Fruit fly (Drosophila melanogaster) whole organism, embryonic: ENCODE results near the gene nwk.

Experiments
- Antp ChIP-seq: fragments of 200-800 bp; sonication (Bioruptor generic); optimal IDR thresholded peaks from 3 replicates; lab custom pipeline; 2016; ENCODE audit warnings: missing biosample characterization, missing genetic modification characterization
- Blimp-1 ChIP-seq: fragments of 200-800 bp; sonication (Bioruptor generic); optimal IDR thresholded peaks from 3 replicates; lab custom pipeline; 2018; ENCODE audit warnings: missing biosample characterization, missing genetic modification characterization, mild to moderate bottlenecking, moderate library complexity, missing genetic modification reagents
- CG10431 ChIP-seq: fragments of 200-800 bp; sonication (Bioruptor generic); optimal IDR thresholded peaks from 3 replicates; lab custom pipeline; 2018; ENCODE audit warnings: missing biosample characterization, mild to moderate bottlenecking, missing genetic modification characterization
- CG10462 ChIP-seq: fragments of 200-800 bp; sonication (Bioruptor generic); optimal IDR thresholded peaks from 2 replicates; lab custom pipeline; 2016; ENCODE audit warnings: missing biosample characterization, missing genetic modification characterization
- CG13123 ChIP-seq: fragments of 200-800 bp; sonication (Bioruptor generic); optimal IDR thresholded peaks from 2 replicates; lab custom pipeline; 2016; ENCODE audit warnings: missing biosample characterization, missing genetic modification characterization
- CG14667 ChIP-seq: fragments of 200-800 bp; sonication (Bioruptor generic); IDR thresholded peaks from 2 replicates; pipeline ENCODE4 v1.3.6; 2022; ENCODE audit warnings: missing biosample characterization, missing genetic modification characterization
- CG1603 ChIP-seq: fragments of 200-800 bp; sonication (Bioruptor generic); optimal IDR thresholded peaks from 2 replicates; lab custom pipeline; 2019; ENCODE audit warnings: missing biosample characterization, mild to moderate bottlenecking, missing genetic modification characterization, moderate library complexity
- CG17359 ChIP-seq: fragments of 200-800 bp; sonication (Bioruptor generic); optimal IDR thresholded peaks from 3 replicates; lab custom pipeline; 2018; ENCODE audit warnings: missing biosample characterization, mild to moderate bottlenecking, missing genetic modification characterization, moderate library complexity
- CG1832 ChIP-seq: fragments of 200-800 bp; sonication (Bioruptor generic); optimal IDR thresholded peaks from 2 replicates; lab custom pipeline; 2017; ENCODE audit warnings: missing biosample characterization, mild to moderate bottlenecking, missing genetic modification characterization, inconsistent platforms
- CG2120 ChIP-seq: fragments of 200-800 bp; sonication (Bioruptor generic); optimal IDR thresholded peaks from 3 replicates; lab custom pipeline; 2016; ENCODE audit warnings: missing biosample characterization, missing genetic modification characterization
- CG2199 ChIP-seq: fragments of 200-800 bp; sonication (Bioruptor generic); IDR thresholded peaks from 3 replicates; pipeline ENCODE4 v1.3.6; 2022; ENCODE audit warnings: missing biosample characterization, missing genetic modification characterization
- CG2889 ChIP-seq: fragments of 200-800 bp; sonication (Bioruptor generic); IDR thresholded peaks from 3 replicates; pipeline ENCODE4 v1.3.6; 2022; ENCODE audit warnings: missing biosample characterization, missing genetic modification characterization
- CG3726 ChIP-seq: fragments of 200-800 bp; sonication (Bioruptor generic); IDR thresholded peaks from 3 replicates; pipeline ENCODE4, ENCODE4 v1.3.6; 2022; ENCODE audit warnings: missing biosample characterization, missing genetic modification characterization
- CG4730 ChIP-seq: fragments of 200-800 bp; sonication (Bioruptor generic); IDR thresholded peaks from 2 replicates; pipeline ENCODE4 v1.3.6; 2022; ENCODE audit warnings: missing biosample characterization, missing genetic modification characterization
- Dfd ChIP-seq, 2 experiments: fragments of >200 bp; optimal IDR thresholded peaks; 2 replicates each; lab custom pipeline; 2017; ENCODE audit warnings: missing biosample characterization in 2 of 2, missing genetic modification characterization in 2 of 2
- Dref ChIP-seq: fragments of 200-800 bp; sonication (Bioruptor generic); IDR thresholded peaks from 2 replicates; pipeline ENCODE4 v1.3.6; 2022; ENCODE audit warnings: missing biosample characterization, missing genetic modification characterization
- Eip74EF ChIP-seq, 2 experiments: fragments of 200-800 bp in 1 of 2; fragments of >200 bp in 1 of 2; sonication (Bioruptor generic) in 1 of 2; optimal IDR thresholded peaks; 2 replicates each; lab custom pipeline; 2017 to 2019; ENCODE audit warnings: missing biosample characterization in 2 of 2, missing genetic modification characterization in 2 of 2, mild to moderate bottlenecking in 1 of 2, moderate library complexity in 1 of 2
- Elba2 ChIP-seq: fragments of 200-800 bp; sonication (Bioruptor generic); optimal IDR thresholded peaks from 3 replicates; lab custom pipeline; 2016; ENCODE audit warnings: missing biosample characterization, missing genetic modification characterization
- HmgZ ChIP-seq: fragments of 200-800 bp; sonication (Bioruptor generic); optimal IDR thresholded peaks from 2 replicates; lab custom pipeline; 2018; ENCODE audit warnings: missing biosample characterization, mild to moderate bottlenecking, missing genetic modification characterization
- Hr51 ChIP-seq, 2 experiments: fragments of 200-800 bp; sonication (Bioruptor generic); optimal IDR thresholded peaks; 2 replicates in 1 of 2; 3 replicates in 1 of 2; lab custom pipeline; 2016 to 2018; ENCODE audit warnings: missing biosample characterization in 2 of 2, missing genetic modification characterization in 2 of 2, mild to moderate bottlenecking in 1 of 2, moderate library complexity in 1 of 2
- Mad ChIP-seq: fragments of 200-800 bp; sonication (Bioruptor generic); optimal IDR thresholded peaks from 2 replicates; lab custom pipeline; 2016; ENCODE audit warnings: missing biosample characterization, missing genetic modification characterization
- Oaz ChIP-seq: fragments of 200-800 bp; sonication (Bioruptor generic); IDR thresholded peaks from 2 replicates; pipeline ENCODE4 v1.3.6; 2022; ENCODE audit warnings: missing biosample characterization, missing genetic modification characterization
- PHDP ChIP-seq: fragments of 200-800 bp; sonication (Bioruptor generic); optimal IDR thresholded peaks from 3 replicates; lab custom pipeline; 2018; ENCODE audit warnings: missing biosample characterization, mild to moderate bottlenecking, missing genetic modification characterization, moderate library complexity
- Poxn ChIP-seq: fragments of 200-800 bp; sonication (Bioruptor generic); IDR thresholded peaks from 2 replicates; pipeline ENCODE4 v1.3.6; 2022; ENCODE audit warnings: missing biosample characterization, missing genetic modification characterization
- Sry-β ChIP-seq: fragments of 200-800 bp; sonication (Bioruptor generic); optimal IDR thresholded peaks from 2 replicates; lab custom pipeline; 2018; ENCODE audit warnings: missing biosample characterization, mild to moderate bottlenecking, missing genetic modification characterization, moderate library complexity
- aop ChIP-seq: fragments of 200-800 bp; sonication (Bioruptor generic); IDR thresholded peaks from 2 replicates; pipeline ENCODE4 v1.3.6; 2022; ENCODE audit warnings: missing biosample characterization, missing genetic modification characterization
- dysf ChIP-seq: fragments of 200-800 bp; sonication (Bioruptor generic); IDR thresholded peaks from 3 replicates; pipeline ENCODE4 v1.3.6; 2022; ENCODE audit warnings: missing biosample characterization, missing genetic modification characterization
- eve ChIP-seq, 2 experiments: fragments of >200 bp; optimal IDR thresholded peaks; 2 replicates each; lab custom pipeline; 2017; ENCODE audit warnings: missing biosample characterization in 2 of 2, missing genetic modification characterization in 2 of 2
- fd102C ChIP-seq: fragments of 200-800 bp; sonication (Bioruptor generic); optimal IDR thresholded peaks from 2 replicates; lab custom pipeline; 2018; ENCODE audit warnings: missing biosample characterization, mild to moderate bottlenecking, missing genetic modification characterization, moderate library complexity
- fd3F ChIP-seq: fragments of 200-800 bp; sonication (Bioruptor generic); optimal IDR thresholded peaks from 2 replicates; lab custom pipeline; 2018; ENCODE audit warnings: missing biosample characterization, mild to moderate bottlenecking, missing genetic modification characterization, moderate library complexity
- fd64A ChIP-seq: fragments of 200-800 bp; sonication (Bioruptor generic); optimal IDR thresholded peaks from 3 replicates; lab custom pipeline; 2018; ENCODE audit warnings: missing biosample characterization, mild to moderate bottlenecking, missing genetic modification characterization
- gcm2 ChIP-seq: fragments of 200-800 bp; sonication (Bioruptor generic); optimal IDR thresholded peaks from 2 replicates; lab custom pipeline; 2016; ENCODE audit warnings: missing biosample characterization, missing genetic modification characterization
- gem ChIP-seq: fragments of 200-800 bp; sonication (Bioruptor generic); optimal IDR thresholded peaks from 2 replicates; lab custom pipeline; 2019; ENCODE audit warnings: missing biosample characterization, mild to moderate bottlenecking, missing genetic modification characterization, moderate library complexity
- gfzf ChIP-seq: fragments of 200-800 bp; sonication (Bioruptor generic); optimal IDR thresholded peaks from 2 replicates; lab custom pipeline; 2016; ENCODE audit warnings: missing biosample characterization, mild to moderate bottlenecking, missing genetic modification characterization, moderate library complexity
- hb ChIP-seq: fragments of 200-800 bp; sonication (Bioruptor generic); IDR thresholded peaks from 3 replicates; pipeline ENCODE4 v1.3.6; 2022; ENCODE audit warnings: missing biosample characterization, missing genetic modification characterization; ENCODE audit not compliant: partially characterized antibody
- repo ChIP-seq: fragments of 200-800 bp; sonication (Bioruptor generic); optimal IDR thresholded peaks from 2 replicates; lab custom pipeline; 2016; ENCODE audit warnings: missing biosample characterization, missing genetic modification characterization
- ssp ChIP-seq: fragments of 200-800 bp; sonication (Bioruptor generic); IDR thresholded peaks from 2 replicates; pipeline ENCODE4 v1.3.6; 2022; ENCODE audit warnings: missing biosample characterization, missing genetic modification characterization
- stwl ChIP-seq: fragments of 200-800 bp; sonication (Bioruptor generic); optimal IDR thresholded peaks from 3 replicates; lab custom pipeline; 2018; ENCODE audit warnings: missing biosample characterization, mild to moderate bottlenecking, missing genetic modification characterization, moderate library complexity
- zf30C ChIP-seq: fragments of 200-800 bp; sonication (Bioruptor generic); optimal IDR thresholded peaks from 3 replicates; lab custom pipeline; 2018; ENCODE audit warnings: missing biosample characterization, mild to moderate bottlenecking, missing genetic modification characterization

nwk gene

DNA sequence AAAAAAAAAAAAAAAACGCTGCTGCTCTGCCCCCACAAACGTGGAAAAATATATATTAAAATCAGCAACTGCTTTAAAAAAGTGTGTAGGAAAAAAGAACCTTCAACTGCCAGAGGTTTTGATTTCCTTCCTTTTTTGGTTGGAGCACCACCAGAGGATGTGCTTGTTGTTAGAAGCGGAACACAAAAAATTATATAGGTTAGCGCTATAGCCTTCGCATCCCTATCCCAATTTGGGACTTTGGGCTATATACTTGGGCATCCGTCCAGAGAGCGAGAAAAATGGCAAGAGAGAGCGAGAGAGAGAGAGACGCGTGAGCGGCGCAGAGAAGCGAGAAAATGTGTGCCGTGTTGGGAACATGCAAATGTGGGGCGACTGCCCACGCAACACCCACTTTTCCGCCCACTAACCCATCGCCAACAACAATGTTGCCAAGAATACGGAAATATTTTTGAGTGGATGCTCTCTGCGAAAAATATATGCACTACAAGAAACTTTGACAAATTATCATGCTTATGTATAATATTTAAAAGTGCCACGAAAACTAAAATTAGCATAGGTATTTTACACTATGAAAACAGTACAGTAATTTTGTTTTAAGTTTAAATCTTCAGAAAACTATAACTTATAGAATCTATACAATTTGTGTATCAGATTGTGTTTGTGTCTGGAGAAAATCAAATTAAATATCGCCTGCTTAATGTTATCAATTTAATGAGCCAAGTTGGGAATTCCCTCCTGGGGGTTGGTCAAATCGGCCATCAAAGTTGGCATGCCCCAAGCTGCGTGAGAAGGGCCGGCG lies 10.6 kb upstream of the nwk start (continued):
- TF ChIP-seq CG14667 (GFP tag; lab: Robert Waterston, UW) (no peak), CG3726 (GFP tag; lab: Robert Waterston, UW) (no peak), fd64A (GFP tag; lab: Kevin White, UChicago) (no peak), Poxn (GFP tag; lab: Robert Waterston, UW) (no peak), Antp (GFP tag; lab: Kevin White, UChicago) (peak; percentile 18), CG2120 (peak; percentile 82), aop (GFP tag; lab: Robert Waterston, UW) (no peak), fd102C (GFP tag; lab: Kevin White, UChicago) (no peak), zf30C (GFP tag; lab: Kevin White, UChicago) (no peak), gcm2 (GFP tag; lab: Kevin White, UChicago) (no peak), Oaz (GFP tag; lab: Robert Waterston, UW) (0 out of 2 replicates have a peak, but pooled peaks have one; percentile 6), Elba2 (GFP tag; lab: Kevin White, UChicago) (no peak), CG10462 (GFP tag; lab: Kevin White, UChicago) (no peak), CG4730 (no peak), fd3F (GFP tag; lab: Kevin White, UChicago) (peak; percentile 48), CG10431 (GFP tag; lab: Kevin White, UChicago) (no peak), CG1832 (GFP tag; lab: Kevin White, UChicago) (no peak), gfzf (GFP tag; lab: Kevin White, UChicago) (no peak), stwl (tag; lab: Kevin White, UChicago) (no peak), HmgZ (tag; lab: Kevin White, UChicago) (peak; percentile 27), Hr51 (GFP tag; optimal IDR thresholded peaks at IDR 0.05; lab: Kevin White, UChicago) (peak; percentile 39 to 77), CG2889 (GFP tag; lab: Robert Waterston, UW) (no peak), Dfd (GFP tag; optimal IDR thresholded peaks at IDR 0.05; lab: Kevin White, UChicago) (no peak), Dref (no peak), eve (GFP tag; optimal IDR thresholded peaks at IDR 0.05; lab: Kevin White, UChicago) (peak in 1 of 2 experiments; percentile 41), ssp (GFP tag; lab: Robert Waterston, UW) (no peak), CG1603 (no peak), Mad (peak; percentile 1), gem (tag; lab: Kevin White, UChicago) (peak; percentile 68), dysf (peak; percentile 77), Blimp-1 (peak; percentile 8), hb (GFP tag; lab: Robert Waterston, UW) (no peak), CG13123 (GFP tag; lab: Kevin White, UChicago) (no peak), repo (GFP tag; lab: Kevin White, UChicago) (no peak), CG17359 (peak; percentile 46), Eip74EF (GFP tag; optimal IDR thresholded peaks at IDR 0.05; lab: Kevin White, UChicago) (peak in 1 of 2 experiments; percentile 45), PHDP (tag; lab: Kevin White, UChicago) (peak; percentile 61), Sry-β (no peak), CG2199 (GFP tag; lab: Robert Waterston, UW) (no peak)
